Fruit fly (Drosophila melanogaster) S2 (cell line): ENCODE data around the gene CG14212.

ENCODE experiments used
- CG8478 ChIP-seq: fragments of >200 bp; optimal IDR thresholded peaks from 2 replicates; lab custom pipeline; 2018
- CTCF ChIP-seq, 2 experiments: fragments of >200 bp; optimal IDR thresholded peaks; 2 replicates each; lab custom pipeline; 2018

Gene CG14212

dm6 chrX:19637002-19637420 is 11.5 kb downstream of the CG14212 start:
- TF ChIP-seq CG8478, result no peak
- TF ChIP-seq CTCF (optimal IDR thresholded peaks at IDR 0.05; lab: Kevin White, UChicago), result no peak

dm6 chrX:19637434-19638327 is 12.2 kb downstream of the CG14212 start:
- TF ChIP-seq CTCF (optimal IDR thresholded peaks at IDR 0.05; lab: Kevin White, UChicago) (no peak), CG8478 (peak; percentile 53)

dm6 chrX:19638328-19638940 is 12.9 kb downstream of the CG14212 start, which contains the start of gene Rcd-1:
Gene Rcd-1 (plus strand): TSS chrX:19638767.
- TF ChIP-seq CG8478 (no peak), CTCF (optimal IDR thresholded peaks at IDR 0.05; lab: Kevin White, UChicago) (peak; percentile 19 to 48)

dm6 chrX:19640707-19641248 is 15.3 kb downstream of the CG14212 start:
- TF ChIP-seq CTCF (optimal IDR thresholded peaks at IDR 0.05; lab: Kevin White, UChicago) (no peak), CG8478 (no peak)

dm6 chrX:19642819-19643504 is 17.5 kb downstream of the CG14212 start, which contains the start of the genes CG12237 and Sec61gamma:
Gene CG12237 (minus strand): TSS chrX:19642869.
Gene Sec61gamma (plus strand): TSS chrX:19643327.
- TF ChIP-seq CTCF (optimal IDR thresholded peaks at IDR 0.05; lab: Kevin White, UChicago), result no peak
- no peak for TF ChIP-seq CG8478

dm6 chrX:19645873-19646541 is 20.5 kb downstream of the CG14212 start, which contains the start of gene Arp10:
Gene Arp10 (minus strand): TSS chrX:19646176.
- TF ChIP-seq CTCF (optimal IDR thresholded peaks at IDR 0.05; lab: Kevin White, UChicago) (no peak), CG8478 (no peak)

dm6 chrX:19651757-19652419 is 26.4 kb downstream of the CG14212 start, which contains the start of the genes Ranbp21 and Elys:
Gene Ranbp21 (minus strand): TSS chrX:19652269.
Gene Elys (plus strand): TSS chrX:19652305.
- peak in 1 of 2 experiments; percentile 23 for TF ChIP-seq CTCF (optimal IDR thresholded peaks at IDR 0.05; lab: Kevin White, UChicago)
- TF ChIP-seq CG8478, result no peak

dm6 chrX:19662583-19663195 is 37.2 kb downstream of the CG14212 start:
- no peak for TF ChIP-seq CG8478
- TF ChIP-seq CTCF (optimal IDR thresholded peaks at IDR 0.05; lab: Kevin White, UChicago), result no peak

- no peak for TF ChIP-seq CTCF (optimal IDR thresholded peaks at IDR 0.05; lab: Kevin White, UChicago)
- no peak for TF ChIP-seq CG8478
Observed at dm6 chrX:19663196-19663858, 37.8 kb downstream of the CG14212 start.

- TF ChIP-seq CG8478, result no peak
- no peak for TF ChIP-seq CTCF (optimal IDR thresholded peaks at IDR 0.05; lab: Kevin White, UChicago)
Observed at dm6 chrX:19663859-19664728, 38.6 kb downstream of the CG14212 start, which contains the start of the genes CG14223 and Ssu72. Gene CG14223 (minus strand): TSS chrX:19663971. Gene Ssu72 (plus strand): TSS chrX:19664561.

- TF ChIP-seq CTCF (optimal IDR thresholded peaks at IDR 0.05; lab: Kevin White, UChicago) (no peak), CG8478 (no peak)
Observed at dm6 chrX:19665684-19666141, 40.2 kb downstream of the CG14212 start.

dm6 chrX:19666991-19667409 is 41.5 kb downstream of the CG14212 start, which contains the start of gene Zw:
Gene Zw (plus strand): TSS chrX:19667252.
- TF ChIP-seq CG8478, result no peak
- no peak for TF ChIP-seq CTCF (optimal IDR thresholded peaks at IDR 0.05; lab: Kevin White, UChicago)
